Worm (Caenorhabditis elegans) whole organism, L4/young adult: ENCODE data around the gene Y119D3B.21.

ENCODE experiments used
- W03F9.2 ChIP-seq: fragments of 150-350 bp; optimal IDR thresholded peaks from 2 replicates; lab custom pipeline; 2014; ENCODE audit warnings: missing biosample characterization, missing genetic modification characterization
- dao-5 ChIP-seq: sonication (generic microtip); optimal IDR thresholded peaks from 2 replicates; lab custom pipeline; 2016; ENCODE audit warnings: missing genotype, missing genetic modification characterization, moderate library complexity, missing compliant biosample characterization
- him-1 ChIP-seq: sonication (generic microtip); optimal IDR thresholded peaks from 2 replicates; lab custom pipeline; 2016; ENCODE audit warnings: missing genotype, missing genetic modification reagents, missing genetic modification characterization, missing compliant biosample characterization

- no peak for TF ChIP-seq dao-5 (tag; lab: Kevin White, UChicago)
- TF ChIP-seq W03F9.2 (tag; lab: Kevin White, UChicago) = no peak
- no peak for TF ChIP-seq him-1 (tag; lab: Kevin White, UChicago)
These were observed 34.3 kb downstream of the Y119D3B.21 start, which contains the start of the genes fbxa-76 and fbxa-77 for ce11 chrIII:1249111-1249583.
